Fruit fly (Drosophila melanogaster) whole organism: ENCODE measurements around the gene Rel.

Source experiments
- EcR ChIP-seq, 2 experiments: fragments of >200 bp; optimal IDR thresholded peaks; 2 replicates each; lab custom pipeline; 2017; ENCODE audit warnings: missing biosample characterization in 2 of 2, missing genetic modification characterization in 2 of 2, missing genetic modification reagents in 2 of 2
- pan ChIP-seq: fragments of >200 bp; optimal IDR thresholded peaks from 2 replicates; lab custom pipeline; 2017
- usp ChIP-seq: fragments of >200 bp; optimal IDR thresholded peaks from 2 replicates; lab custom pipeline; 2017; ENCODE audit warnings: missing biosample characterization, missing genetic modification characterization, mixed read lengths

DNA sequence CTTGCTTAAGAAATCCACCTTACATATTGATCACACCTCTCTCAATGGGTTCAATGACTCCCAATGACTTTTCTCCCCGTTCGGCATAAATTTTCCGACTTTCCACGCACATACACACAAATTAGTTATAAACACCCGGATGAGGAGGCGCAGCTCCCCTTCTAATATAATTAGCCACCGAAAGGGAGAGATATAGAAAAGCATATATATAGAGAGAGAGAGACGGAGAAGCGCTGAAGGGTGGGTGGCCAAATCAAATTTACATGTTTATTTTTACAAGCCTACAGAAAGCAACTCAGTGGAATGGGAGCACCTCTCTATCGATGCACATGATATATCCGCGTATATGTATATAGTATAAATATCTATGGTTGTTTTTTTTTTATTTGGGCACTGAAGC is 19.1 kb downstream of the Rel start:
- no peak for TF ChIP-seq EcR (GFP tag; optimal IDR thresholded peaks at IDR 0.05; lab: Kevin White, UChicago)
- no peak for TF ChIP-seq pan
- TF ChIP-seq usp, result no peak
